Worm (Caenorhabditis elegans) whole organism, L1 larva: ENCODE data around the gene F16B12.6.
A peak's percentile ranks its signal among the peaks of the same experiment; 100 is the strongest.

Experiments used
- C34B4.2 ChIP-seq: sonication (generic microtip); optimal IDR thresholded peaks from 2 replicates; lab custom pipeline; 2017; ENCODE audit warnings: mild to moderate bottlenecking, missing genetic modification characterization, missing compliant biosample characterization
- F16B12.6 ChIP-seq: fragments of 150-350 bp; optimal IDR thresholded peaks from 2 replicates; lab custom pipeline; 2014; ENCODE audit warnings: missing biosample characterization, missing genetic modification characterization
- Y116A8C.19 ChIP-seq: sonication (generic microtip); optimal IDR thresholded peaks from 2 replicates; lab custom pipeline; 2016; ENCODE audit warnings: missing compliant biosample characterization, missing genetic modification characterization, borderline replicate concordance
- blmp-1 ChIP-seq: fragments of 150-350 bp; optimal IDR thresholded peaks from 2 replicates; lab custom pipeline; 2014; ENCODE audit warnings: missing biosample characterization, missing genetic modification characterization
- ceh-8 ChIP-seq: fragments of 200-800 bp; sonication (Bioruptor generic); optimal IDR thresholded peaks from 2 replicates; lab custom pipeline; 2018; ENCODE audit warnings: mild to moderate bottlenecking, missing genetic modification characterization, moderate library complexity, missing compliant biosample characterization
- ceh-82 ChIP-seq, 3 experiments: fragments of 150-350 bp in 1 of 3; sonication (generic microtip) in 2 of 3; optimal IDR thresholded peaks; 2 replicates each; lab custom pipeline; 2014 to 2017; ENCODE audit warnings: missing biosample characterization in 3 of 3, missing genetic modification characterization in 3 of 3
- dpl-1 ChIP-seq, 3 experiments: fragments of 150-350 bp in 2 of 3; sonication (generic microtip) in 1 of 3; optimal IDR thresholded peaks; 2 replicates each; lab custom pipeline; 2014 to 2017; ENCODE audit warnings: missing biosample characterization in 3 of 3, missing genetic modification characterization in 3 of 3, missing genetic modification reagents in 3 of 3
- dsc-1 ChIP-seq: sonication (generic microtip); optimal IDR thresholded peaks from 2 replicates; lab custom pipeline; 2016; ENCODE audit warnings: mild to moderate bottlenecking, missing genetic modification characterization, missing compliant biosample characterization
- elt-2 ChIP-seq: sonication (generic microtip); optimal IDR thresholded peaks from 2 replicates; lab custom pipeline; 2016; ENCODE audit warnings: missing genetic modification characterization, mild to moderate bottlenecking, inconsistent platforms, missing compliant biosample characterization, missing genetic modification reagents
- fkh-4 ChIP-seq: sonication (generic microtip); optimal IDR thresholded peaks from 2 replicates; lab custom pipeline; 2016; ENCODE audit warnings: missing compliant biosample characterization, missing genetic modification characterization, borderline replicate concordance
- hpl-2 ChIP-seq: fragments of 150-350 bp; optimal IDR thresholded peaks from 2 replicates; lab custom pipeline; 2014; ENCODE audit warnings: missing biosample characterization, missing genetic modification reagents, missing genetic modification characterization
- lin-13 ChIP-seq: fragments of 150-350 bp; optimal IDR thresholded peaks from 2 replicates; lab custom pipeline; 2014; ENCODE audit warnings: missing biosample characterization, missing genetic modification reagents, missing genetic modification characterization
- lin-15B ChIP-seq: fragments of 150-350 bp; sonication (generic microtip); optimal IDR thresholded peaks from 3 replicates; lab custom pipeline; 2014; ENCODE audit warnings: missing biosample characterization, missing genetic modification characterization
- lin-35 ChIP-seq, 2 experiments: fragments of 150-350 bp; optimal IDR thresholded peaks; 2 replicates each; lab custom pipeline; 2014; ENCODE audit warnings: missing biosample characterization in 2 of 2, missing genetic modification characterization in 2 of 2, missing genetic modification reagents in 2 of 2
- mab-9 ChIP-seq: fragments of 200-800 bp; sonication (Bioruptor generic); IDR thresholded peaks from 2 replicates; pipeline ENCODE4 v1.3.6; 2022; ENCODE audit warnings: missing genetic modification reagents, missing genetic modification characterization, missing compliant biosample characterization
- mef-2 ChIP-seq: fragments of 150-350 bp; optimal IDR thresholded peaks from 2 replicates; lab custom pipeline; 2014; ENCODE audit warnings: missing biosample characterization, missing genetic modification characterization
- nhr-12 ChIP-seq: sonication (generic microtip); optimal IDR thresholded peaks from 2 replicates; lab custom pipeline; 2017; ENCODE audit warnings: missing biosample characterization, missing genetic modification characterization
- nhr-71 ChIP-seq: sonication (generic microtip); optimal IDR thresholded peaks from 2 replicates; lab custom pipeline; 2016; ENCODE audit warnings: mild to moderate bottlenecking, missing genetic modification characterization, moderate library complexity, missing compliant biosample characterization
- nhr-77 ChIP-seq: fragments of 150-350 bp; optimal IDR thresholded peaks from 2 replicates; lab custom pipeline; 2014; ENCODE audit warnings: missing biosample characterization, missing genetic modification characterization
- nhr-90 ChIP-seq: sonication (generic microtip); optimal IDR thresholded peaks from 2 replicates; lab custom pipeline; 2016; ENCODE audit warnings: mild to moderate bottlenecking, missing genetic modification characterization, missing compliant biosample characterization; ENCODE audit not compliant: poor library complexity
- pax-3 ChIP-seq: fragments of 200-800 bp; sonication (Bioruptor generic); optimal IDR thresholded peaks from 2 replicates; lab custom pipeline; 2018; ENCODE audit warnings: mild to moderate bottlenecking, missing genetic modification characterization, moderate library complexity, missing compliant biosample characterization
- pqm-1 ChIP-seq: sonication (generic microtip); optimal IDR thresholded peaks from 3 replicates; lab custom pipeline; 2017; ENCODE audit warnings: missing biosample characterization, missing genetic modification characterization
- tlp-1 ChIP-seq: fragments of 150-350 bp; optimal IDR thresholded peaks from 2 replicates; lab custom pipeline; 2014; ENCODE audit warnings: missing biosample characterization, missing genetic modification characterization
- unc-130 ChIP-seq: fragments of 150-350 bp; optimal IDR thresholded peaks from 2 replicates; lab custom pipeline; 2017; ENCODE audit warnings: missing biosample characterization, missing genetic modification characterization, inconsistent platforms
- unc-30 ChIP-seq: sonication (generic microtip); optimal IDR thresholded peaks from 2 replicates; lab custom pipeline; 2017; ENCODE audit warnings: missing biosample characterization, missing genetic modification characterization
- vab-15 ChIP-seq: sonication (generic microtip); optimal IDR thresholded peaks from 2 replicates; lab custom pipeline; 2017; ENCODE audit warnings: missing genotype, mild to moderate bottlenecking, missing genetic modification characterization, missing compliant biosample characterization
- xbp-1 ChIP-seq: sonication (generic microtip); optimal IDR thresholded peaks from 2 replicates; lab custom pipeline; 2016; ENCODE audit warnings: missing genetic modification characterization, missing compliant biosample characterization
- zag-1 ChIP-seq: fragments of 150-350 bp; optimal IDR thresholded peaks from 2 replicates; lab custom pipeline; 2014; ENCODE audit warnings: missing biosample characterization, missing genetic modification characterization
- ztf-11 ChIP-seq, 2 experiments: sonication (generic microtip); optimal IDR thresholded peaks; 2 replicates each; lab custom pipeline; 2016 to 2017; ENCODE audit warnings: missing genetic modification characterization in 2 of 2, missing biosample characterization in 1 of 2, missing compliant biosample characterization in 1 of 2

Gene F16B12.6

ce11 chrX:14063830-14064229 is 38.3 kb upstream of the F16B12.6 start (continued):
- TF ChIP-seq unc-130 (peak; percentile 93), pax-3 (tag; lab: Kevin White, UChicago) (peak; percentile 66), mef-2 (tag; lab: Kevin White, UChicago) (no peak), hpl-2 (peak; percentile 58), lin-35 (GFP tag; optimal IDR thresholded peaks at IDR 0.05; lab: Kevin White, UChicago) (peak; percentile 64 to 83), vab-15 (tag; lab: Kevin White, UChicago) (peak; percentile 35), F16B12.6 (peak; percentile 4), dsc-1 (tag; lab: Kevin White, UChicago) (peak; percentile 94), lin-13 (GFP tag; lab: Kevin White, UChicago) (peak; percentile 76)

ce11 chrX:14067641-14068040 is 34.5 kb upstream of the F16B12.6 start, which contains the start of gene lgc-21:
Gene lgc-21, minus strand, starts transcription at chrX:14067984.
- TF ChIP-seq ztf-11 (tag; optimal IDR thresholded peaks at IDR 0.05; lab: Kevin White, UChicago): no peak

- TF ChIP-seq blmp-1 (peak; percentile 98), nhr-71 (tag; lab: Kevin White, UChicago) (no peak)
These were observed 32.6 kb upstream of the F16B12.6 start for ce11 chrX:14069528-14069927.

ce11 chrX:14070950-14071349 is 31.2 kb upstream of the F16B12.6 start, which contains the start of gene C33G3.4:
Gene C33G3.4, plus strand, starts transcription at chrX:14071162.
- peak in 1 of 2 experiments; percentile 6 for TF ChIP-seq lin-35 (GFP tag; optimal IDR thresholded peaks at IDR 0.05; lab: Kevin White, UChicago)
- TF ChIP-seq elt-2 (tag; lab: Kevin White, UChicago): peak; percentile 78
- TF ChIP-seq zag-1 (tag; lab: Kevin White, UChicago): no peak

ce11 chrX:14078574-14078973 is 23.5 kb upstream of the F16B12.6 start, which contains the start of gene C33G3.5:
Gene C33G3.5, minus strand, starts transcription at chrX:14078674.
- TF ChIP-seq ceh-82 (tag; optimal IDR thresholded peaks at IDR 0.05; lab: Kevin White, UChicago) (no peak), ceh-8 (no peak), blmp-1 (no peak)

- TF ChIP-seq lin-15B (tag; lab: Kevin White, UChicago) (no peak), pqm-1 (no peak)
These were observed 17.9 kb upstream of the F16B12.6 start, which contains the start of gene C33G3.6 for ce11 chrX:14084230-14084629. Gene C33G3.6, minus strand, starts transcription at chrX:14084330.

- TF ChIP-seq mab-9 (GFP tag; lab: Robert Waterston, UW): no peak
- no peak for TF ChIP-seq nhr-71 (tag; lab: Kevin White, UChicago)
- TF ChIP-seq nhr-12 (tag; lab: Kevin White, UChicago): no peak
- no peak for TF ChIP-seq Y116A8C.19 (tag; lab: Kevin White, UChicago)
- TF ChIP-seq C34B4.2 (tag; lab: Kevin White, UChicago): no peak
- no peak for TF ChIP-seq fkh-4 (tag; lab: Kevin White, UChicago)
- no peak for TF ChIP-seq nhr-90
- no peak for TF ChIP-seq tlp-1
- no peak for TF ChIP-seq dpl-1 (GFP tag; optimal IDR thresholded peaks at IDR 0.05; lab: Kevin White, UChicago)
- TF ChIP-seq xbp-1 (tag; lab: Kevin White, UChicago): no peak
- TF ChIP-seq, all 84 proteins: peak for 0
These were observed 16.9 kb upstream of the F16B12.6 start, which contains the start of gene F16B12.1 for ce11 chrX:14085208-14085607. Gene F16B12.1, plus strand, starts transcription at chrX:14085508.

- TF ChIP-seq ceh-82 (tag; optimal IDR thresholded peaks at IDR 0.05; lab: Kevin White, UChicago): no peak
- no peak for TF ChIP-seq zag-1 (tag; lab: Kevin White, UChicago)
- no peak for TF ChIP-seq unc-30 (tag; lab: Kevin White, UChicago)
- no peak for TF ChIP-seq nhr-77 (tag; lab: Kevin White, UChicago)
- no peak for TF ChIP-seq nhr-71 (tag; lab: Kevin White, UChicago)
- TF ChIP-seq, all 84 proteins: peak for 0
These were observed 12.0 kb upstream of the F16B12.6 start, which contains the start of gene dsl-4 for ce11 chrX:14090089-14090488. Gene dsl-4, plus strand, starts transcription at chrX:14090389.
